Worm (Caenorhabditis elegans) whole organism, L4/young adult: ENCODE results near the gene F53C11.4.

Experiments used
- W03F9.2 ChIP-seq: fragments of 150-350 bp; optimal IDR thresholded peaks from 2 replicates; lab custom pipeline; 2014; ENCODE audit warnings: missing biosample characterization, missing genetic modification characterization
- dao-5 ChIP-seq: sonication (generic microtip); optimal IDR thresholded peaks from 2 replicates; lab custom pipeline; 2016; ENCODE audit warnings: missing genotype, missing genetic modification characterization, moderate library complexity, missing compliant biosample characterization
- him-1 ChIP-seq: sonication (generic microtip); optimal IDR thresholded peaks from 2 replicates; lab custom pipeline; 2016; ENCODE audit warnings: missing genotype, missing genetic modification reagents, missing genetic modification characterization, missing compliant biosample characterization

ce11 chrV:13787225-13787898 lies at the start of gene F53C11.4, which contains the start of gene F53C11.5:
- TF ChIP-seq him-1 (no peak), W03F9.2 (tag; lab: Kevin White, UChicago) (peak; percentile 3), dao-5 (tag; lab: Kevin White, UChicago) (no peak)
